Worm (Caenorhabditis elegans): ENCODE measurements around the gene skr-13.

ce11 chrIV:17150418-17150817, 12.0 kb downstream of the skr-13 start:
- TF ChIP-seq nhr-10 (tag; optimal IDR thresholded peaks at IDR 0.05): no peak
- no peak for TF ChIP-seq daf-19 (GFP tag; conservative IDR thresholded peaks at IDR 0.05)
- TF ChIP-seq F44E2.7 (GFP tag; IDR thresholded peaks at IDR 0.05): no peak
- no peak for TF ChIP-seq ceh-82 (tag; optimal IDR thresholded peaks at IDR 0.05)
- TF ChIP-seq nhr-77 (tag; optimal IDR thresholded peaks at IDR 0.05): no peak
- TF ChIP-seq pha-4 (GFP tag; IDR thresholded peaks at IDR 0.05): no peak
- TF ChIP-seq pha-4 (tag; optimal IDR thresholded peaks at IDR 0.05): no peak
- TF ChIP-seq nhr-76 (tag; optimal IDR thresholded peaks at IDR 0.05): no peak
- no peak for TF ChIP-seq nhr-25 (tag; optimal IDR thresholded peaks at IDR 0.05; ENCODE audit: borderline replicate concordance, insufficient read depth)
- no peak for TF ChIP-seq unc-62 (GFP tag; optimal IDR thresholded peaks at IDR 0.05 in 1 of 2)
- TF ChIP-seq unc-62 (tag; optimal IDR thresholded peaks at IDR 0.05): no peak
- TF ChIP-seq nhr-42 (GFP tag; IDR thresholded peaks at IDR 0.05): no peak
- TF ChIP-seq nhr-28 (tag; optimal IDR thresholded peaks at IDR 0.05): no peak
- no peak for TF ChIP-seq unc-130 (GFP tag; optimal IDR thresholded peaks at IDR 0.05)
